Worm (Caenorhabditis elegans): Measurements from ENCODE around the gene C43F9.5.

The C43F9.5 gene

ce11 chrIV:10571020-10571419, 19.5 kb downstream of the C43F9.5 start:
- TF ChIP-seq egl-13 (tag; optimal IDR thresholded peaks at IDR 0.05) (no peak), nhr-11 (tag; optimal IDR thresholded peaks at IDR 0.05) (no peak), mef-2 (tag; optimal IDR thresholded peaks at IDR 0.05) (no peak), nhr-90 (tag; optimal IDR thresholded peaks at IDR 0.05; ENCODE audit: poor library complexity) (no peak), zip-4 (GFP tag; optimal IDR thresholded peaks at IDR 0.05) (no peak), efl-1 (optimal IDR thresholded peaks at IDR 0.05) (no peak), efl-1 (GFP tag; optimal IDR thresholded peaks at IDR 0.05 in 1 of 2) (peak in 1 of 2 experiments; percentile 81), sptf-1 (tag; optimal IDR thresholded peaks at IDR 0.05) (no peak), ceh-8 (GFP tag; optimal IDR thresholded peaks at IDR 0.05) (no peak), irx-1 (tag; optimal IDR thresholded peaks at IDR 0.05) (no peak), blmp-1 (tag; optimal IDR thresholded peaks at IDR 0.05) (peak; percentile 15), ceh-63 (GFP tag; optimal IDR thresholded peaks at IDR 0.05) (no peak), F16B12.6 (tag; optimal IDR thresholded peaks at IDR 0.05) (no peak)

ce11 chrIV:10570065-10570464, 20.5 kb downstream of the C43F9.5 start:
- peak; percentile 94 for TF ChIP-seq blmp-1 (tag; optimal IDR thresholded peaks at IDR 0.05)
- TF ChIP-seq aly-2 (tag; optimal IDR thresholded peaks at IDR 0.05) = no peak
- peak; percentile 13 for TF ChIP-seq lin-14 (GFP tag; optimal IDR thresholded peaks at IDR 0.05)

- peak; percentile 8 for TF ChIP-seq blmp-1 (tag; optimal IDR thresholded peaks at IDR 0.05)
- TF ChIP-seq lin-14 (GFP tag; optimal IDR thresholded peaks at IDR 0.05) = peak; percentile 35
- no peak for TF ChIP-seq pqm-1 (tag; optimal IDR thresholded peaks at IDR 0.05)
Measured at ce11 chrIV:10567822-10568221, 22.7 kb downstream of the C43F9.5 start.

DNA sequence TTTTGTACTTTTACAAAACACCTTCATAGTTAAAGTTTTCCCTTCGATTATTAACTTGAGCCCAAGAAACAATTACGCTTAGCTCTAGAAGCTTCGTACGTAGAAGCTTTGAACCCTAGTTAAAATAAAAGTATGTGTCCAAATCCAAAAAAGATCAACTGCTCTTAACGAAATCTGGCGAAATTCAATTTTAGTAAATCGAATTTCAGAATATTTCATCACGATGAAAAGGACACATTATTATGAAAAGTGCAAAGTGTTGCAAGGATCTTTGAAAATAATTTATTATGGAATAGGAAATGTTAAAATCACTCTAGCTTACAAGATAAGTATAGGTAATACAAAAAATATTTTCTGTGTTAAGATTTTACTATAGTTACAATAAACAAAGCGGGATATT, 25.3 kb downstream of the C43F9.5 start:
- TF ChIP-seq lin-14 (GFP tag; optimal IDR thresholded peaks at IDR 0.05) (peak; percentile 45), nhr-28 (tag; optimal IDR thresholded peaks at IDR 0.05) (no peak), fkh-10 (GFP tag; optimal IDR thresholded peaks at IDR 0.05) (peak; percentile 83), unc-30 (tag; optimal IDR thresholded peaks at IDR 0.05) (no peak), blmp-1 (tag; optimal IDR thresholded peaks at IDR 0.05) (no peak), mab-9 (GFP tag; IDR thresholded peaks at IDR 0.05) (no peak), ces-1 (GFP tag; optimal IDR thresholded peaks at IDR 0.05) (peak; percentile 28), nhr-237 (tag; optimal IDR thresholded peaks at IDR 0.05) (no peak)

ce11 chrIV:10564613-10565012, 25.9 kb downstream of the C43F9.5 start:
- TF ChIP-seq tlp-1 (tag; optimal IDR thresholded peaks at IDR 0.05) = no peak
- TF ChIP-seq Y116A8C.19 (tag; optimal IDR thresholded peaks at IDR 0.05; ENCODE audit: borderline replicate concordance) = no peak
- no peak for TF ChIP-seq lin-35 (GFP tag; optimal IDR thresholded peaks at IDR 0.05)
- TF ChIP-seq mdl-1 (tag; optimal IDR thresholded peaks at IDR 0.05) = no peak
- no peak for TF ChIP-seq efl-1 (optimal IDR thresholded peaks at IDR 0.05)
- TF ChIP-seq efl-1 (GFP tag; optimal IDR thresholded peaks at IDR 0.05 in 1 of 2) = no peak
- no peak for TF ChIP-seq nhr-76 (tag; optimal IDR thresholded peaks at IDR 0.05)
- no peak for TF ChIP-seq dsc-1 (tag; optimal IDR thresholded peaks at IDR 0.05)
- no peak for TF ChIP-seq mep-1 (tag; optimal IDR thresholded peaks at IDR 0.05)
- no peak for TF ChIP-seq nhr-47 (tag; optimal IDR thresholded peaks at IDR 0.05)
- TF ChIP-seq lin-39 (tag; optimal IDR thresholded peaks at IDR 0.05) = no peak
- TF ChIP-seq lsy-2 (tag; optimal IDR thresholded peaks at IDR 0.05) = no peak
- TF ChIP-seq nhr-20 (tag; optimal IDR thresholded peaks at IDR 0.05) = no peak

DNA sequence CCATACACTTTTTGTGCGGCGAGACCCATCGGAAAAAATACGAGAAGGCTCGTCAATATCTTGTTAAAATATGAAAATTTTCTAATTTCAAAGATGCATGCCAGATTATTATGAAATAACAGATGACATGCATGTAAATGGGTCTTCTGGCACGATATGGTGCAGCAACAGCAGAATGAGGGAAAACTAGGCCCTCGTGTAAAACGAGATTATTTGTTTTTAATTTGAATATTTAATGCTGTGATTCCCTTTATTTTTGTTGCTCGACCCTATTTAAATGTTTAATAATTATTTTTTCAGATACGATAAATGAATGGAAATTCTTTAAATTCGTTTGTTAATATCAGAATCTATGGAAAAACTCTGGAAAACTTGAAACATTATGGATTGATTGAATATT, 28.9 kb downstream of the C43F9.5 start, which contains the start of gene him-8:
TSS of gene him-8 (plus strand) at position 301 of the 400 bp plus-strand sequence.
- TF ChIP-seq tbx-2 (tag; optimal IDR thresholded peaks at IDR 0.05) = no peak
- TF ChIP-seq ceh-82 (tag; optimal IDR thresholded peaks at IDR 0.05) = no peak
- TF ChIP-seq ceh-63 (GFP tag; optimal IDR thresholded peaks at IDR 0.05) = no peak
- no peak for TF ChIP-seq ceh-88 (GFP tag; IDR thresholded peaks at IDR 0.05)
- TF ChIP-seq zip-4 (GFP tag; optimal IDR thresholded peaks at IDR 0.05) = no peak
- TF ChIP-seq unc-98 (GFP tag; IDR thresholded peaks at IDR 0.05) = no peak
- no peak for TF ChIP-seq hlh-4 (tag; optimal IDR thresholded peaks at IDR 0.05)
- TF ChIP-seq ama-1 (optimal IDR thresholded peaks at IDR 0.05) = no peak
- TF ChIP-seq lir-3 (tag; optimal IDR thresholded peaks at IDR 0.05; ENCODE audit: poor library complexity) = no peak
- no peak for TF ChIP-seq F16B12.6 (tag; optimal IDR thresholded peaks at IDR 0.05)
- no peak for TF ChIP-seq blmp-1 (tag; optimal IDR thresholded peaks at IDR 0.05)
- no peak for TF ChIP-seq pag-3 (tag; optimal IDR thresholded peaks at IDR 0.05; ENCODE audit: borderline replicate concordance, insufficient read depth)
- no peak for TF ChIP-seq nhr-19 (GFP tag; conservative IDR thresholded peaks at IDR 0.05)
- TF ChIP-seq rnt-1 (tag; optimal IDR thresholded peaks at IDR 0.05) = no peak
- no peak for TF ChIP-seq lin-15B (tag; optimal IDR thresholded peaks at IDR 0.05)
- no peak for TF ChIP-seq swsn-7 (tag; optimal IDR thresholded peaks at IDR 0.05)
- TF ChIP-seq efl-3 (GFP tag; optimal IDR thresholded peaks at IDR 0.05) = no peak
